Fruit fly (Drosophila melanogaster) whole organism, embryonic: ENCODE data around the gene Rrp46.

Source experiments
- Bdp1 ChIP-seq: fragments of 200-800 bp; sonication (Bioruptor generic); optimal IDR thresholded peaks from 3 replicates; lab custom pipeline; 2016; ENCODE audit warnings: missing biosample characterization, missing genetic modification characterization
- CG11247 ChIP-seq: fragments of 200-800 bp; sonication (Bioruptor generic); IDR thresholded peaks from 2 replicates; pipeline ENCODE4 v1.3.6; 2022; ENCODE audit warnings: missing biosample characterization, missing genetic modification characterization
- CG11560 ChIP-seq: fragments of 200-800 bp; sonication (Bioruptor generic); IDR thresholded peaks from 3 replicates; pipeline ENCODE4 v1.3.6; 2022; ENCODE audit warnings: missing biosample characterization, missing genetic modification characterization
- CG11723 ChIP-seq: fragments of 200-800 bp; sonication (Bioruptor generic); optimal IDR thresholded peaks from 2 replicates; lab custom pipeline; 2017; ENCODE audit warnings: missing biosample characterization, mild to moderate bottlenecking, missing genetic modification characterization
- CG12104 ChIP-seq: fragments of 200-800 bp; sonication (Bioruptor generic); optimal IDR thresholded peaks from 3 replicates; lab custom pipeline; 2016; ENCODE audit warnings: missing biosample characterization, missing genetic modification characterization
- CG13287 ChIP-seq: fragments of 200-800 bp; sonication (Bioruptor generic); IDR thresholded peaks from 2 replicates; pipeline ENCODE4 v1.3.6; 2022; ENCODE audit warnings: missing biosample characterization, missing genetic modification characterization; ENCODE audit not compliant: partially characterized antibody
- CG15011 ChIP-seq: fragments of 200-800 bp; sonication (Bioruptor generic); optimal IDR thresholded peaks from 3 replicates; lab custom pipeline; 2018; ENCODE audit warnings: missing biosample characterization, mild to moderate bottlenecking, missing genetic modification characterization
- CG15601 ChIP-seq: fragments of 200-800 bp; sonication (Bioruptor generic); optimal IDR thresholded peaks from 3 replicates; lab custom pipeline; 2019; ENCODE audit warnings: missing biosample characterization, mild to moderate bottlenecking, missing genetic modification characterization, moderate library complexity
- CG1602 ChIP-seq: fragments of 200-800 bp; sonication (Bioruptor generic); optimal IDR thresholded peaks from 3 replicates; lab custom pipeline; 2016; ENCODE audit warnings: missing biosample characterization, missing genetic modification characterization
- CG17802 ChIP-seq: fragments of 200-800 bp; sonication (Bioruptor generic); optimal IDR thresholded peaks from 2 replicates; lab custom pipeline; 2018; ENCODE audit warnings: missing biosample characterization, mild to moderate bottlenecking, missing genetic modification characterization, moderate library complexity
- CG18011 ChIP-seq: fragments of 200-800 bp; sonication (Bioruptor generic); optimal IDR thresholded peaks from 2 replicates; lab custom pipeline; 2017; ENCODE audit warnings: missing biosample characterization, missing genetic modification characterization, mild to moderate bottlenecking, moderate library complexity, missing genotype
- CG3847 ChIP-seq: fragments of 200-800 bp; sonication (Bioruptor generic); IDR thresholded peaks from 2 replicates; pipeline ENCODE4 v1.3.6; 2022; ENCODE audit warnings: missing biosample characterization, missing genetic modification characterization
- CG6765 ChIP-seq: fragments of 200-800 bp; sonication (Bioruptor generic); optimal IDR thresholded peaks from 3 replicates; lab custom pipeline; 2017; ENCODE audit warnings: missing biosample characterization, mild to moderate bottlenecking, missing genetic modification characterization
- CG7556 ChIP-seq: fragments of 200-800 bp; sonication (Bioruptor generic); optimal IDR thresholded peaks from 2 replicates; lab custom pipeline; 2017; ENCODE audit warnings: missing biosample characterization, mild to moderate bottlenecking, missing genetic modification characterization
- CG7745 ChIP-seq: fragments of 200-800 bp; sonication (Bioruptor generic); optimal IDR thresholded peaks from 2 replicates; lab custom pipeline; 2018; ENCODE audit warnings: missing biosample characterization, mild to moderate bottlenecking, missing genetic modification characterization, moderate library complexity
- CG8478 ChIP-seq: fragments of >200 bp; optimal IDR thresholded peaks from 2 replicates; lab custom pipeline; 2018
- CG9437 ChIP-seq: fragments of 200-800 bp; sonication (Bioruptor generic); optimal IDR thresholded peaks from 2 replicates; lab custom pipeline; 2018; ENCODE audit warnings: missing biosample characterization, mild to moderate bottlenecking, missing genetic modification characterization
- CTCF ChIP-seq: fragments of 200-800 bp; sonication (Bioruptor generic); optimal IDR thresholded peaks from 2 replicates; lab custom pipeline; 2017; ENCODE audit warnings: missing biosample characterization, mild to moderate bottlenecking, missing genetic modification characterization, moderate library complexity
- D19A ChIP-seq: fragments of 200-800 bp; optimal IDR thresholded peaks from 3 replicates; lab custom pipeline; 2019; ENCODE audit warnings: missing biosample characterization, mild to moderate bottlenecking, missing genetic modification characterization, moderate library complexity
- Dfd ChIP-seq, 2 experiments: fragments of >200 bp; optimal IDR thresholded peaks; 2 replicates each; lab custom pipeline; 2017; ENCODE audit warnings: missing biosample characterization in 2 of 2, missing genetic modification characterization in 2 of 2
- Dref ChIP-seq: fragments of 200-800 bp; sonication (Bioruptor generic); IDR thresholded peaks from 2 replicates; pipeline ENCODE4 v1.3.6; 2022; ENCODE audit warnings: missing biosample characterization, missing genetic modification characterization
- Eip74EF ChIP-seq, 2 experiments: fragments of 200-800 bp in 1 of 2; fragments of >200 bp in 1 of 2; sonication (Bioruptor generic) in 1 of 2; optimal IDR thresholded peaks; 2 replicates each; lab custom pipeline; 2017 to 2019; ENCODE audit warnings: missing biosample characterization in 2 of 2, missing genetic modification characterization in 2 of 2, mild to moderate bottlenecking in 1 of 2, moderate library complexity in 1 of 2
- Ets65A ChIP-seq: fragments of 200-800 bp; sonication (Bioruptor generic); peaks from one replicate; lab custom pipeline; 2016; ENCODE audit warnings: missing biosample characterization, missing genetic modification characterization
- Hr3 ChIP-seq: fragments of 200-800 bp; sonication (Bioruptor generic); optimal IDR thresholded peaks from 3 replicates; lab custom pipeline; 2016; ENCODE audit warnings: missing biosample characterization, missing genetic modification characterization
- Hr78 ChIP-seq, 2 experiments: fragments of 200-800 bp in 1 of 2; fragments of >200 bp in 1 of 2; sonication (Bioruptor generic) in 1 of 2; optimal IDR thresholded peaks; 2 replicates each; lab custom pipeline; 2017 to 2019; ENCODE audit warnings: missing biosample characterization in 2 of 2, missing genetic modification characterization in 2 of 2, mild to moderate bottlenecking in 1 of 2, moderate library complexity in 1 of 2
- Lhr ChIP-seq: fragments of 200-800 bp; sonication (Bioruptor generic); optimal IDR thresholded peaks from 3 replicates; lab custom pipeline; 2017; ENCODE audit warnings: mild to moderate bottlenecking, missing biosample characterization, missing genetic modification reagents, missing genetic modification characterization
- MESR4 ChIP-seq: fragments of 200-800 bp; sonication (Bioruptor generic); optimal IDR thresholded peaks from 2 replicates; lab custom pipeline; 2018; ENCODE audit warnings: missing biosample characterization, mild to moderate bottlenecking, missing genetic modification characterization, moderate library complexity
- MTF-1 ChIP-seq: fragments of 200-800 bp; sonication (Bioruptor generic); optimal IDR thresholded peaks from 2 replicates; lab custom pipeline; 2018; ENCODE audit warnings: missing biosample characterization, mild to moderate bottlenecking, missing genetic modification characterization, borderline replicate concordance
- Med ChIP-seq: fragments of 200-800 bp; sonication (Bioruptor generic); peaks from one replicate; lab custom pipeline; 2016; ENCODE audit warnings: missing biosample characterization, missing genetic modification characterization, mild to moderate bottlenecking, inconsistent platforms, moderate library complexity
- Mes4 ChIP-seq: fragments of 200-800 bp; sonication (Bioruptor generic); optimal IDR thresholded peaks from 2 replicates; lab custom pipeline; 2016; ENCODE audit warnings: missing biosample characterization, missing genetic modification characterization
- Nf-YB ChIP-seq: fragments of 200-800 bp; sonication (Bioruptor generic); optimal IDR thresholded peaks from 3 replicates; lab custom pipeline; 2019; ENCODE audit warnings: missing biosample characterization, mild to moderate bottlenecking, missing genetic modification characterization, moderate library complexity
- Pdp1 ChIP-seq, 2 experiments: fragments of 200-800 bp; sonication (Bioruptor generic); optimal IDR thresholded peaks; 3 replicates each; lab custom pipeline; 2016; ENCODE audit warnings: missing biosample characterization in 2 of 2, missing genetic modification characterization in 2 of 2, mild to moderate bottlenecking in 1 of 2, moderate library complexity in 1 of 2
- Sox100B ChIP-seq: fragments of 200-800 bp; sonication (Bioruptor generic); optimal IDR thresholded peaks from 3 replicates; lab custom pipeline; 2018; ENCODE audit warnings: missing biosample characterization, mild to moderate bottlenecking, missing genetic modification characterization
- Taf1 ChIP-seq: fragments of 200-800 bp; sonication (Bioruptor generic); IDR thresholded peaks from 2 replicates; pipeline ENCODE4 v1.3.6; 2022; ENCODE audit warnings: missing biosample characterization, missing genetic modification characterization
- Vsx1 ChIP-seq: fragments of 200-800 bp; sonication (Bioruptor generic); optimal IDR thresholded peaks from 2 replicates; lab custom pipeline; 2017; ENCODE audit warnings: missing biosample characterization, mild to moderate bottlenecking, missing genetic modification characterization, missing genetic modification reagents
- ara ChIP-seq: fragments of 200-800 bp; sonication (Bioruptor generic); IDR thresholded peaks from 2 replicates; pipeline ENCODE4 v1.3.6; 2022; ENCODE audit warnings: missing biosample characterization, missing genetic modification characterization
- cad ChIP-seq: fragments of >200 bp; optimal IDR thresholded peaks from 2 replicates; lab custom pipeline; 2017; ENCODE audit warnings: missing biosample characterization, missing genetic modification characterization
- crc ChIP-seq: fragments of 200-800 bp; sonication (Bioruptor generic); optimal IDR thresholded peaks from 2 replicates; lab custom pipeline; 2016; ENCODE audit warnings: missing biosample characterization, missing genetic modification characterization
- dmrt11E ChIP-seq: fragments of 200-800 bp; sonication (Bioruptor generic); optimal IDR thresholded peaks from 3 replicates; lab custom pipeline; 2018; ENCODE audit warnings: missing biosample characterization, mild to moderate bottlenecking, missing genetic modification characterization, moderate library complexity
- ftz-f1 ChIP-seq: fragments of 200-800 bp; sonication (Bioruptor generic); optimal IDR thresholded peaks from 2 replicates; lab custom pipeline; 2016; ENCODE audit warnings: missing biosample characterization, missing genetic modification characterization
- gfzf ChIP-seq: fragments of 200-800 bp; sonication (Bioruptor generic); optimal IDR thresholded peaks from 2 replicates; lab custom pipeline; 2016; ENCODE audit warnings: missing biosample characterization, mild to moderate bottlenecking, missing genetic modification characterization, moderate library complexity
- grn ChIP-seq: fragments of 200-800 bp; sonication (Bioruptor generic); optimal IDR thresholded peaks from 3 replicates; lab custom pipeline; 2017; ENCODE audit warnings: missing biosample characterization, missing genetic modification characterization
- gsb ChIP-seq: fragments of 200-800 bp; sonication (Bioruptor generic); IDR thresholded peaks from 2 replicates; pipeline ENCODE4 v1.3.6; 2022; ENCODE audit warnings: missing biosample characterization, missing genetic modification characterization
- insv ChIP-seq, 2 experiments: fragments of 200-800 bp; sonication (Bioruptor generic); optimal IDR thresholded peaks; 3 replicates each; lab custom pipeline; 2016 to 2018; ENCODE audit warnings: missing biosample characterization in 2 of 2, missing genetic modification characterization in 2 of 2
- inv ChIP-seq: fragments of 200-800 bp; sonication (Bioruptor generic); IDR thresholded peaks from 2 replicates; pipeline ENCODE4 v1.3.6; 2022; ENCODE audit warnings: missing biosample characterization, missing genetic modification characterization; ENCODE audit not compliant: partially characterized antibody
- pum ChIP-seq: fragments of 200-800 bp; sonication (Bioruptor generic); optimal IDR thresholded peaks from 2 replicates; lab custom pipeline; 2016; ENCODE audit warnings: missing biosample characterization, missing genetic modification characterization
- sd ChIP-seq: fragments of 200-800 bp; sonication (Bioruptor generic); optimal IDR thresholded peaks from 3 replicates; lab custom pipeline; 2018; ENCODE audit warnings: missing biosample characterization, mild to moderate bottlenecking, missing genetic modification characterization, moderate library complexity
- slou ChIP-seq: fragments of 200-800 bp; sonication (Bioruptor generic); optimal IDR thresholded peaks from 3 replicates; lab custom pipeline; 2016; ENCODE audit warnings: missing biosample characterization, missing genetic modification characterization
- stwl ChIP-seq: fragments of 200-800 bp; sonication (Bioruptor generic); optimal IDR thresholded peaks from 3 replicates; lab custom pipeline; 2018; ENCODE audit warnings: missing biosample characterization, mild to moderate bottlenecking, missing genetic modification characterization, moderate library complexity
- ttk ChIP-seq: fragments of 200-800 bp; sonication (Bioruptor generic); IDR thresholded peaks from 2 replicates; pipeline ENCODE4 v2.1.2; 2022; ENCODE audit warnings: missing biosample characterization, missing genetic modification characterization
- zfh1 ChIP-seq: fragments of 200-800 bp; sonication (Bioruptor generic); IDR thresholded peaks from 3 replicates; pipeline ENCODE4 v1.3.6; 2022; ENCODE audit warnings: missing biosample characterization, missing genetic modification characterization

The Rrp46 gene

dm6 chr3R:10389877-10390468 lies 23.1 kb upstream of the Rrp46 start (continued):
- no peak for TF ChIP-seq Lhr (GFP tag; lab: Kevin White, UChicago)
- TF ChIP-seq CG11723 (GFP tag; lab: Kevin White, UChicago), result no peak
- no peak for TF ChIP-seq crc (GFP tag; lab: Kevin White, UChicago)
- peak; percentile 38 for TF ChIP-seq gfzf (GFP tag; lab: Kevin White, UChicago)
- TF ChIP-seq insv (GFP tag; optimal IDR thresholded peaks at IDR 0.05; lab: Kevin White, UChicago), result no peak
- no peak for TF ChIP-seq CG18011 (GFP tag; lab: Kevin White, UChicago)
- TF ChIP-seq ara (GFP tag; lab: Robert Waterston, UW), result no peak
- TF ChIP-seq grn, result no peak
- no peak for TF ChIP-seq CTCF
- TF ChIP-seq sd (tag; lab: Kevin White, UChicago), result no peak
- no peak for TF ChIP-seq CG17802 (tag; lab: Kevin White, UChicago)
- TF ChIP-seq CG15011, result no peak
- no peak for TF ChIP-seq CG3847 (GFP tag; lab: Robert Waterston, UW)
- TF ChIP-seq Ets65A (GFP tag; lab: Kevin White, UChicago), result peak; percentile 46
- no peak for TF ChIP-seq D19A (tag; lab: Kevin White, UChicago)
- TF ChIP-seq Hr3 (GFP tag; lab: Kevin White, UChicago), result no peak
- no peak for TF ChIP-seq slou (GFP tag; lab: Kevin White, UChicago)
- peak; percentile 75 for TF ChIP-seq Med (GFP tag; lab: Kevin White, UChicago)
- TF ChIP-seq Bdp1 (GFP tag; lab: Kevin White, UChicago), result no peak
- no peak for TF ChIP-seq ftz-f1 (GFP tag; lab: Kevin White, UChicago)
- no peak for TF ChIP-seq MTF-1 (GFP tag; lab: Kevin White, UChicago)
- no peak for TF ChIP-seq CG15601
- no peak for TF ChIP-seq CG9437
- TF ChIP-seq Mes4 (GFP tag; lab: Kevin White, UChicago), result no peak
- TF ChIP-seq pum, result no peak
- no peak for TF ChIP-seq dmrt11E
- no peak for TF ChIP-seq Eip74EF (GFP tag; optimal IDR thresholded peaks at IDR 0.05; lab: Kevin White, UChicago)
- TF ChIP-seq ttk (GFP tag; lab: Robert Waterston, UW), result no peak
- no peak for TF ChIP-seq Dfd (GFP tag; optimal IDR thresholded peaks at IDR 0.05; lab: Kevin White, UChicago)
- TF ChIP-seq zfh1 (GFP tag; lab: Robert Waterston, UW), result no peak
- TF ChIP-seq CG12104 (GFP tag; lab: Kevin White, UChicago), result no peak
- no peak for TF ChIP-seq CG7556 (GFP tag; lab: Kevin White, UChicago)
- no peak for TF ChIP-seq MESR4 (GFP tag; lab: Kevin White, UChicago)
- TF ChIP-seq Nf-YB (GFP tag; lab: Kevin White, UChicago), result no peak
- no peak for TF ChIP-seq CG7745 (tag; lab: Kevin White, UChicago)
- TF ChIP-seq CG8478, result no peak
- TF ChIP-seq Vsx1, result no peak
- no peak for TF ChIP-seq Dref
- TF ChIP-seq Hr78 (GFP tag; optimal IDR thresholded peaks at IDR 0.05; lab: Kevin White, UChicago), result no peak
- TF ChIP-seq gsb (GFP tag; lab: Robert Waterston, UW), result no peak
- TF ChIP-seq CG1602 (GFP tag; lab: Kevin White, UChicago), result no peak
- no peak for TF ChIP-seq CG6765 (GFP tag; lab: Kevin White, UChicago)
- peak; percentile 83 for TF ChIP-seq stwl (tag; lab: Kevin White, UChicago)
- no peak for TF ChIP-seq CG11560 (tag; lab: Robert Waterston, UW)
- no peak for TF ChIP-seq Pdp1 (GFP tag; optimal IDR thresholded peaks at IDR 0.05; lab: Kevin White, UChicago)
- TF ChIP-seq CG11247, result no peak
- no peak for TF ChIP-seq Sox100B
- no peak for TF ChIP-seq Taf1 (GFP tag; lab: Robert Waterston, UW)
- TF ChIP-seq cad (GFP tag; lab: Kevin White, UChicago), result no peak
- 0 out of 2 replicates have a peak, but pooled peaks have one; percentile 9 for TF ChIP-seq inv (GFP tag; lab: Robert Waterston, UW)
- peak; percentile 56; the same call in 1 of the 2 replicates for TF ChIP-seq CG13287 (GFP tag; lab: Robert Waterston, UW)
